Worm (Caenorhabditis elegans): ENCODE data around the gene dpy-19.

The dpy-19 gene

DNA sequence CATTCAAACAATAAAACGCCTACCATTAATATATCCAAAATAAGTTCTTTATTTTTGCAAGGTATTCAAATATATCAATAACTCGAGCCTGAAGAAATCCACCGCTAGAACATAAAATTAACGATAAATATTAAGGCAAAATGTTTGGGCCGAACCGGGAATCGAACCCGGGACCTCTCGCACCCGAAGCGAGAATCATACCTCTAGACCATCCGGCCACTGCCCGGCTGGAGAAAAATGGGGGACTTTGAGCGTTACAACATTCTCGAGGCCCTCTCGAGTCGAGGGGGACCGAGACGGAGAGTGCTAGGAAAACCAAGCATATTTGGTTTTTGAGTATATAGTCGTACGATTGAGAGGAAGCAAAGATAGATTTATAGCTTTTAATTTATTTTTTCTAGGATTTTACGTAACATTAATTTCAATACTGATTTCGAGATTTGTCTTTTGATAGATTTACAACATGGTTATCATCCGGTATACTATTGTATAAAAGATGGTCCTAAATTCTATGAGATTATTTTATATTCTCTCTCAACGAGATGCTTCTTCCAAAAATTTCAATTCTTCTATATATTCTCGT lies 17.0 kb downstream of the dpy-19 start, which contains the start of gene flp-23 (continued):
- TF ChIP-seq madf-9 (GFP tag; conservative IDR thresholded peaks at IDR 0.05): 0 out of 2 replicates have a peak, but pooled peaks have one; percentile 27
- TF ChIP-seq zip-2 (tag; optimal IDR thresholded peaks at IDR 0.05): no peak
- no peak for TF ChIP-seq ceh-82 (tag; optimal IDR thresholded peaks at IDR 0.05)
- no peak for TF ChIP-seq nhr-48 (tag; optimal IDR thresholded peaks at IDR 0.05)
- no peak for TF ChIP-seq ceh-28 (tag; optimal IDR thresholded peaks at IDR 0.05)
- peak; percentile 12; the same call in 1 of the 2 replicates for TF ChIP-seq T26A8.4 (GFP tag; IDR thresholded peaks at IDR 0.05)
- peak; percentile 72 for TF ChIP-seq lim-7 (GFP tag; IDR thresholded peaks at IDR 0.05)
- TF ChIP-seq fkh-10 (GFP tag; optimal IDR thresholded peaks at IDR 0.05): no peak
- TF ChIP-seq nhr-102 (tag; optimal IDR thresholded peaks at IDR 0.05): no peak
- no peak for TF ChIP-seq saeg-2 (GFP tag; IDR thresholded peaks at IDR 0.05)
- TF ChIP-seq jun-1 (tag; optimal IDR thresholded peaks at IDR 0.05): no peak
- no peak for TF ChIP-seq ztf-7 (tag; optimal IDR thresholded peaks at IDR 0.05)
- no peak for TF ChIP-seq nhr-237 (tag; optimal IDR thresholded peaks at IDR 0.05)
- TF ChIP-seq duxl-1 (tag; optimal IDR thresholded peaks at IDR 0.05; ENCODE audit: poor library complexity): no peak
- no peak for TF ChIP-seq hif-1 (tag; optimal IDR thresholded peaks at IDR 0.05)
- TF ChIP-seq F37D6.2 (tag; optimal IDR thresholded peaks at IDR 0.05): peak; percentile 18
- TF ChIP-seq zfp-2 (tag; optimal IDR thresholded peaks at IDR 0.05): no peak
- TF ChIP-seq attf-4 (tag; optimal IDR thresholded peaks at IDR 0.05): no peak
- no peak for TF ChIP-seq lin-39 (tag; optimal IDR thresholded peaks at IDR 0.05)
- no peak for TF ChIP-seq mxl-2 (GFP tag; conservative IDR thresholded peaks at IDR 0.05)
- no peak for TF ChIP-seq aly-2 (tag; optimal IDR thresholded peaks at IDR 0.05)
- TF ChIP-seq daf-19 (GFP tag; conservative IDR thresholded peaks at IDR 0.05): no peak
- no peak for TF ChIP-seq Y48G9A.11 (GFP tag; IDR thresholded peaks at IDR 0.05)
- no peak for TF ChIP-seq nhr-41 (GFP tag; IDR thresholded peaks at IDR 0.05)
- TF ChIP-seq Y5F2A.4 (GFP tag; optimal IDR thresholded peaks at IDR 0.05): no peak
- no peak for TF ChIP-seq sdz-12 (GFP tag; optimal IDR thresholded peaks at IDR 0.05)
- no peak for TF ChIP-seq mdl-1 (tag; optimal IDR thresholded peaks at IDR 0.05)
- TF ChIP-seq dpl-1 (GFP tag; optimal IDR thresholded peaks at IDR 0.05): no peak
- TF ChIP-seq unc-130 (GFP tag; optimal IDR thresholded peaks at IDR 0.05): peak; percentile 29
- TF ChIP-seq dmd-8 (GFP tag; IDR thresholded peaks at IDR 0.05): no peak
- TF ChIP-seq F49E8.2 (tag; optimal IDR thresholded peaks at IDR 0.05; ENCODE audit: borderline replicate concordance): no peak
- TF ChIP-seq tra-1 (GFP tag; IDR thresholded peaks at IDR 0.05): peak; percentile 44; the same call in 1 of the 2 replicates
- TF ChIP-seq nhr-6 (tag; optimal IDR thresholded peaks at IDR 0.05): no peak
- TF ChIP-seq spr-3 (GFP tag; optimal IDR thresholded peaks at IDR 0.05): no peak
- TF ChIP-seq ZK546.5 (tag; optimal IDR thresholded peaks at IDR 0.05): no peak
- TF ChIP-seq daf-8 (GFP tag; IDR thresholded peaks at IDR 0.05): no peak
- TF ChIP-seq aha-1 (tag): peak; percentile 98
- TF ChIP-seq dmd-6 (GFP tag; IDR thresholded peaks at IDR 0.05): peak; percentile 26; the same call in 1 of the 2 replicates
- TF ChIP-seq ceh-32 (tag; optimal IDR thresholded peaks at IDR 0.05; ENCODE audit: poor library complexity): no peak
- TF ChIP-seq Y105C5A.15 (GFP tag; IDR thresholded peaks at IDR 0.05): no peak
- TF ChIP-seq spr-1 (tag; optimal IDR thresholded peaks at IDR 0.05): no peak
- no peak for TF ChIP-seq snpc-4 (tag; optimal IDR thresholded peaks at IDR 0.05)
- no peak for TF ChIP-seq ctbp-1 (GFP tag; IDR thresholded peaks at IDR 0.05)
- TF ChIP-seq pha-4 (GFP tag; IDR thresholded peaks at IDR 0.05): peak; percentile 52; the same call in 1 of the 2 replicates
- no peak for TF ChIP-seq pha-4 (tag; optimal IDR thresholded peaks at IDR 0.05)
- TF ChIP-seq nhr-25 (tag; optimal IDR thresholded peaks at IDR 0.05; ENCODE audit: borderline replicate concordance, insufficient read depth): no peak
- no peak for TF ChIP-seq ceh-62 (tag; optimal IDR thresholded peaks at IDR 0.05)
- peak; percentile 35 for TF ChIP-seq rbr-2 (tag; optimal IDR thresholded peaks at IDR 0.05)
- peak; percentile 26; the same call in 1 of the 2 replicates for TF ChIP-seq ceh-44 (GFP tag; IDR thresholded peaks at IDR 0.05)
- TF ChIP-seq lin-38 (GFP tag; IDR thresholded peaks at IDR 0.05): peak; percentile 61
- TF ChIP-seq daf-12 (tag; optimal IDR thresholded peaks at IDR 0.05): no peak

Measured in whole organism, L4 larva.